Fruit fly (Drosophila melanogaster): ENCODE results near the gene elm.

DNA sequence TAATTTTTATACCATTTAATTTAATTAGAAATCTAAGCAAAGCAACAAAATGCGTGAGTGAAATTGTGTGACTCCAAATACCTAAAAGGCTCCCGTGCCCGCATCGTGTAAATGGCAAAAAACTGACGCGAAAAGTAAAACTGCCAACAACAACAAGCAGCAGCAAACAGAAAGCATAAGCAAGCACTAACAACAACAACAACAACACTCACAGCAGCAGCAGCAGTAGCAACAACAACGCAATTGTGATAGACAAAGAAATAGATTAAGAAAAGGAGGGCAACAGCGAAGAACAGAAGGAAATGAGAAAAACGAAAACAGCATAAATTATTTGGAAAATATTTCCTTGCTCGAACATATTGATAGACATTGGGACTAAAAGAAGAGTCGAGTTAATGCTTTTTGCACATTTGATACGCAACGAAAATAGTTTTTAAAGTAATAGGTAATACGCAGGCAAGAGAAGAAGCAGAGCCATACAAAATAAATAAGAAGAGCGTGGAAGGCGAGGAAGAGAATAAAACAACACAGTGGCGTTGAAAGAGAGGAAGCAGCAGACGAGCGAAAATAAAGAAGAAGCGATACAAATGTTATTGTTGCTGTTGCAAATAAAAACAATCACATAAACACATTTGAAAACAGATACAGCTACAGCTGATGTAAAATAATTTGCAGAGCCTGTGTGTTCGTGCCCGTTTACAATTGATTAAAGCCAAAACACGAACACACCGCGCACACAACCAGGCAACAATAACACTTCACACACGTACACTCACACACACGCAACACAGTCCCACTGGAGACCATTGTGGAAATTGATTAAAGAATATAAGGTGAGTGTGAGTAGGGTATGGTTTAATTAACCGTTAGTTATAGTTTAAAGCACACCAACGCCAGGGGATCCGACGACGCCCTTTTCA, 15.3 kb upstream of the elm start:
- TF ChIP-seq topi (GFP tag; optimal IDR thresholded peaks at IDR 0.05) (no peak), CG6163 (GFP tag; IDR thresholded peaks at IDR 0.05) (no peak), Hr39 (GFP tag; optimal IDR thresholded peaks at IDR 0.05) (no peak), CG6808 (GFP tag; optimal IDR thresholded peaks at IDR 0.05) (no peak)
